Worm (Caenorhabditis elegans) whole organism, L2 larva: ENCODE results near the gene ccm-2.

Experiments used
- C34F6.9 ChIP-seq: fragments of 150-350 bp; optimal IDR thresholded peaks from 2 replicates; lab custom pipeline; 2014; ENCODE audit warnings: missing biosample characterization, missing genetic modification characterization
- F13H6.1 ChIP-seq: sonication (generic microtip); optimal IDR thresholded peaks from 2 replicates; lab custom pipeline; 2016; ENCODE audit warnings: missing genetic modification characterization, missing compliant biosample characterization
- R02D3.7 ChIP-seq: fragments of 150-350 bp; optimal IDR thresholded peaks from 2 replicates; lab custom pipeline; 2014; ENCODE audit warnings: missing biosample characterization, missing genetic modification characterization
- ZK546.5 ChIP-seq: sonication (generic microtip); optimal IDR thresholded peaks from 2 replicates; lab custom pipeline; 2017; ENCODE audit warnings: missing biosample characterization, missing genetic modification characterization
- alr-1 ChIP-seq: fragments of 150-350 bp; optimal IDR thresholded peaks from 2 replicates; lab custom pipeline; 2014; ENCODE audit warnings: missing biosample characterization, missing genetic modification characterization
- ama-1 ChIP-seq: fragments of 150-350 bp; optimal IDR thresholded peaks from 2 replicates; lab custom pipeline; 2018; ENCODE audit warnings: inconsistent platforms
- blmp-1 ChIP-seq: sonication (generic microtip); optimal IDR thresholded peaks from 2 replicates; lab custom pipeline; 2017; ENCODE audit warnings: missing genetic modification characterization, mild to moderate bottlenecking, missing compliant biosample characterization, antibody characterized with exemption, moderate library complexity; ENCODE audit not compliant: insufficient read depth
- ceh-16 ChIP-seq: fragments of 150-350 bp; optimal IDR thresholded peaks from 2 replicates; lab custom pipeline; 2014; ENCODE audit warnings: missing biosample characterization, missing genetic modification characterization
- ceh-82 ChIP-seq: fragments of 150-350 bp; optimal IDR thresholded peaks from 2 replicates; lab custom pipeline; 2014; ENCODE audit warnings: missing biosample characterization, missing genetic modification characterization
- crh-2 ChIP-seq: sonication (generic microtip); optimal IDR thresholded peaks from 2 replicates; lab custom pipeline; 2017; ENCODE audit warnings: missing biosample characterization, missing genetic modification characterization
- dmd-4 ChIP-seq: sonication (generic microtip); optimal IDR thresholded peaks from 2 replicates; lab custom pipeline; 2017; ENCODE audit warnings: missing biosample characterization, missing genetic modification characterization
- egl-27 ChIP-seq: sonication (generic microtip); optimal IDR thresholded peaks from 3 replicates; lab custom pipeline; 2017; ENCODE audit warnings: missing biosample characterization, missing genetic modification reagents, missing genetic modification characterization
- elt-3 ChIP-seq: sonication (generic microtip); optimal IDR thresholded peaks from 2 replicates; lab custom pipeline; 2017; ENCODE audit warnings: missing biosample characterization, missing genetic modification characterization
- fos-1 ChIP-seq: fragments of 150-350 bp; optimal IDR thresholded peaks from 2 replicates; lab custom pipeline; 2014; ENCODE audit warnings: missing biosample characterization, missing genetic modification characterization
- gmeb-1 ChIP-seq: fragments of 150-350 bp; optimal IDR thresholded peaks from 2 replicates; lab custom pipeline; 2014; ENCODE audit warnings: missing biosample characterization, missing genetic modification characterization
- lin-11 ChIP-seq: fragments of 150-350 bp; sonication (generic microtip); optimal IDR thresholded peaks from 2 replicates; lab custom pipeline; 2014; ENCODE audit warnings: missing biosample characterization, missing genetic modification characterization, inconsistent platforms, mixed read lengths
- lin-13 ChIP-seq: fragments of 150-350 bp; optimal IDR thresholded peaks from 2 replicates; lab custom pipeline; 2014; ENCODE audit warnings: missing biosample characterization, missing genetic modification reagents, missing genetic modification characterization
- lin-39 ChIP-seq: fragments of 150-350 bp; optimal IDR thresholded peaks from 2 replicates; lab custom pipeline; 2014; ENCODE audit warnings: missing biosample characterization, missing genetic modification reagents, missing genetic modification characterization
- lsy-2 ChIP-seq, 2 experiments: fragments of 150-350 bp in 1 of 2; sonication (generic microtip) in 1 of 2; optimal IDR thresholded peaks; 2 replicates each; lab custom pipeline; 2014 to 2017; ENCODE audit warnings: missing biosample characterization in 2 of 2, missing genetic modification characterization in 2 of 2
- mab-5 ChIP-seq: fragments of 150-350 bp; optimal IDR thresholded peaks from 2 replicates; lab custom pipeline; 2014; ENCODE audit warnings: missing biosample characterization, missing genetic modification characterization
- mbf-1 ChIP-seq: sonication (generic microtip); optimal IDR thresholded peaks from 2 replicates; lab custom pipeline; 2017; ENCODE audit warnings: missing biosample characterization, missing genetic modification characterization
- mdl-1 ChIP-seq, 2 experiments: fragments of 150-350 bp in 1 of 2; sonication (generic microtip) in 1 of 2; optimal IDR thresholded peaks; 2 replicates each; lab custom pipeline; 2017; ENCODE audit warnings: missing biosample characterization in 2 of 2, missing genetic modification characterization in 2 of 2
- nhr-10 ChIP-seq: sonication (generic microtip); optimal IDR thresholded peaks from 2 replicates; lab custom pipeline; 2017; ENCODE audit warnings: missing biosample characterization, missing genetic modification characterization
- nhr-11 ChIP-seq: fragments of 150-350 bp; optimal IDR thresholded peaks from 2 replicates; lab custom pipeline; 2014; ENCODE audit warnings: missing biosample characterization, missing genetic modification characterization
- nhr-129 ChIP-seq: fragments of 150-350 bp; optimal IDR thresholded peaks from 2 replicates; lab custom pipeline; 2014; ENCODE audit warnings: missing biosample characterization, missing genetic modification characterization
- nhr-21 ChIP-seq: fragments of 150-350 bp; optimal IDR thresholded peaks from 2 replicates; lab custom pipeline; 2014; ENCODE audit warnings: missing biosample characterization, missing genetic modification characterization
- nhr-23 ChIP-seq: fragments of 150-350 bp; optimal IDR thresholded peaks from 2 replicates; lab custom pipeline; 2014; ENCODE audit warnings: missing biosample characterization, missing genetic modification reagents, missing genetic modification characterization
- nhr-237 ChIP-seq: fragments of 150-350 bp; optimal IDR thresholded peaks from 2 replicates; lab custom pipeline; 2014; ENCODE audit warnings: missing biosample characterization, missing genetic modification characterization
- nhr-25 ChIP-seq: fragments of 150-350 bp; sonication (generic microtip); optimal IDR thresholded peaks from 3 replicates; lab custom pipeline; 2014; ENCODE audit warnings: missing biosample characterization, missing genetic modification characterization
- nhr-6 ChIP-seq: fragments of 150-350 bp; optimal IDR thresholded peaks from 2 replicates; lab custom pipeline; 2014; ENCODE audit warnings: missing biosample characterization, missing genetic modification characterization
- nhr-77 ChIP-seq: fragments of 150-350 bp; optimal IDR thresholded peaks from 2 replicates; lab custom pipeline; 2014; ENCODE audit warnings: missing biosample characterization, missing genetic modification characterization
- peb-1 ChIP-seq: fragments of 150-350 bp; optimal IDR thresholded peaks from 2 replicates; lab custom pipeline; 2014; ENCODE audit warnings: missing biosample characterization, missing genetic modification characterization
- sem-4 ChIP-seq: fragments of 150-350 bp; optimal IDR thresholded peaks from 2 replicates; lab custom pipeline; 2014; ENCODE audit warnings: missing biosample characterization, missing genetic modification reagents, missing genetic modification characterization
- skn-1 ChIP-seq: sonication (generic microtip); optimal IDR thresholded peaks from 2 replicates; lab custom pipeline; 2017; ENCODE audit warnings: missing biosample characterization, missing genetic modification characterization
- sma-9 ChIP-seq, 2 experiments: fragments of 150-350 bp in 1 of 2; sonication (generic microtip) in 1 of 2; optimal IDR thresholded peaks; 2 replicates each; lab custom pipeline; 2014 to 2016; ENCODE audit warnings: missing genetic modification characterization in 2 of 2, mild to moderate bottlenecking in 1 of 2, missing biosample characterization in 1 of 2, missing compliant biosample characterization in 1 of 2, missing genetic modification reagents in 1 of 2, moderate library complexity in 1 of 2
- snpc-4 ChIP-seq: fragments of 150-350 bp; optimal IDR thresholded peaks from 2 replicates; lab custom pipeline; 2014; ENCODE audit warnings: missing biosample characterization, missing genetic modification characterization
- unc-39 ChIP-seq: fragments of 150-350 bp; optimal IDR thresholded peaks from 2 replicates; lab custom pipeline; 2014; ENCODE audit warnings: missing biosample characterization, missing genetic modification characterization
- unc-55 ChIP-seq: fragments of 150-350 bp; sonication (generic microtip); optimal IDR thresholded peaks from 3 replicates; lab custom pipeline; 2014; ENCODE audit warnings: missing biosample characterization, missing genetic modification reagents, missing genetic modification characterization
- zag-1 ChIP-seq: fragments of 150-350 bp; optimal IDR thresholded peaks from 2 replicates; lab custom pipeline; 2014; ENCODE audit warnings: missing biosample characterization, missing genetic modification characterization
- ztf-1 ChIP-seq: fragments of 200-800 bp; sonication (Bioruptor generic); conservative IDR thresholded peaks from 2 replicates; pipeline ENCODE4 v1.3.6; 2022; ENCODE audit warnings: missing genetic modification characterization, missing compliant biosample characterization
- ztf-11 ChIP-seq: sonication (generic microtip); optimal IDR thresholded peaks from 2 replicates; lab custom pipeline; 2017; ENCODE audit warnings: missing biosample characterization, missing genetic modification characterization
- ztf-4 ChIP-seq: fragments of 150-350 bp; optimal IDR thresholded peaks from 2 replicates; lab custom pipeline; 2014; ENCODE audit warnings: missing biosample characterization, missing genetic modification characterization

The ccm-2 gene

ce11 chrIV:1845061-1845460 is 10.6 kb downstream of the ccm-2 start:
- TF ChIP-seq fos-1 (tag; lab: Kevin White, UChicago) (peak; percentile 66), nhr-25 (no peak), sma-9 (GFP tag; optimal IDR thresholded peaks at IDR 0.05; lab: Kevin White, UChicago) (peak; percentile 16), sma-9 (tag; optimal IDR thresholded peaks at IDR 0.05; lab: Kevin White, UChicago) (no peak), mbf-1 (tag; lab: Kevin White, UChicago) (no peak), dmd-4 (no peak), nhr-11 (tag; lab: Kevin White, UChicago) (no peak), crh-2 (tag; lab: Kevin White, UChicago) (peak; percentile 49), egl-27 (tag; lab: Kevin White, UChicago) (no peak), F13H6.1 (tag; lab: Kevin White, UChicago) (peak; percentile 33), unc-55 (peak; percentile 36), gmeb-1 (tag; lab: Kevin White, UChicago) (peak; percentile 62), nhr-129 (tag; lab: Kevin White, UChicago) (peak; percentile 41), nhr-21 (tag; lab: Kevin White, UChicago) (peak; percentile 3), lsy-2 (tag; optimal IDR thresholded peaks at IDR 0.05; lab: Kevin White, UChicago) (peak in 1 of 2 experiments; percentile 14), nhr-77 (no peak), C34F6.9 (peak; percentile 34)

DNA sequence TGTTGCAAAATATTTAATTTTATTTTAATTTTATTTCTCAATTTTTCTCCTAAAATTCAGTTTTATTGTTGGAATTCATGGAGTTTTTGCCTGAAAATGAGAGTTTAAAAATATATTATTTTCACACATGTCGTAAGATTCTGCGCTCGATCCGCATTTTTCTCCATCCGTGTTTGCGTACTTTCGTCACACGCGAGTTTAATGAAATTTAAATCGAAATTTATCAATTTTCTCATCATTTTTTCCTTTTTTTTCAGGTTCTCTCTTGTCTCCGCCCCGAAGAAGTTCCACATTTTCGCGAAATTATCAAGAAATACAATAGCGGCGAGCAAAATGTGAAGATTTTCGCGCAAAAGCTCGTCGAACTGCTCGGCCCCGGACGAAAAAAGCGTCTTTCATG is 12.0 kb downstream of the ccm-2 start:
- no peak for TF ChIP-seq nhr-129 (tag; lab: Kevin White, UChicago)
- no peak for TF ChIP-seq R02D3.7 (tag; lab: Kevin White, UChicago)
- TF ChIP-seq unc-39 = no peak
- TF ChIP-seq mbf-1 (tag; lab: Kevin White, UChicago) = no peak
- TF ChIP-seq lin-13 (GFP tag; lab: Kevin White, UChicago) = no peak
- TF ChIP-seq crh-2 (tag; lab: Kevin White, UChicago) = no peak
- no peak for TF ChIP-seq nhr-6 (tag; lab: Kevin White, UChicago)
- TF ChIP-seq lin-39 (tag; lab: Kevin White, UChicago) = no peak
- TF ChIP-seq zag-1 = no peak
- no peak for TF ChIP-seq fos-1 (tag; lab: Kevin White, UChicago)
- TF ChIP-seq F13H6.1 (tag; lab: Kevin White, UChicago) = no peak
- no peak for TF ChIP-seq nhr-25
- TF ChIP-seq mab-5 = no peak
- TF ChIP-seq nhr-21 (tag; lab: Kevin White, UChicago) = no peak
- TF ChIP-seq nhr-10 (tag; lab: Kevin White, UChicago) = no peak
- TF ChIP-seq peb-1 = no peak
- no peak for TF ChIP-seq gmeb-1 (tag; lab: Kevin White, UChicago)
- TF ChIP-seq nhr-77 = no peak
- no peak for TF ChIP-seq dmd-4

DNA sequence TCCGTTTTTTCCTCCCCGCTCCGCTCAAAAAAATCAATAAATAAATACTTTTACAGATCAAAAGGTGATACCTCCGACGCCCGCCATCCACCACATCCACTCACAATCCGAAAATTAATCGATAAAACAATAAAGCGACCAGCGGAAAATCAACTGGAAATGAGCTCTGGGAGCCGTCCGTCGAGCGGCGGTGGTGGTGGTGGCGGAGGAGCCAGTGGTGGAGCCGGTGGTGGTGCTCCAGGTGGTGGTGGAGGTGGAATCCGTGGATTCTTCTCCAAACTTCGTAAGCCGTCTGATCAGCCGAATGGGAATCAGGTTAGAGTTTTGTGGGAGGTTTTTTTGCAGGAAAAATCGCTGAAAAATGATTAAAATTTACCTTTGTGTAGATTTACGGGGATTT is 13.5 kb downstream of the ccm-2 start, which contains the start of gene egl-4:
egl-4 (plus strand) TSS at position 160 of the 400 bp plus-strand sequence.
- no peak for TF ChIP-seq fos-1 (tag; lab: Kevin White, UChicago)
- no peak for TF ChIP-seq sem-4
- no peak for TF ChIP-seq nhr-23 (tag; lab: Kevin White, UChicago)
- TF ChIP-seq lin-39 (tag; lab: Kevin White, UChicago) = no peak
- no peak for TF ChIP-seq gmeb-1 (tag; lab: Kevin White, UChicago)
- no peak for TF ChIP-seq lin-11 (tag; lab: Kevin White, UChicago)
- no peak for TF ChIP-seq nhr-129 (tag; lab: Kevin White, UChicago)
- no peak for TF ChIP-seq mdl-1 (tag; optimal IDR thresholded peaks at IDR 0.05; lab: Kevin White, UChicago)

- TF ChIP-seq blmp-1 (tag; lab: Kevin White, UChicago) = peak; percentile 61
- TF ChIP-seq nhr-77 = no peak
Observed at ce11 chrIV:1853934-1854438, 19.6 kb downstream of the ccm-2 start.

DNA sequence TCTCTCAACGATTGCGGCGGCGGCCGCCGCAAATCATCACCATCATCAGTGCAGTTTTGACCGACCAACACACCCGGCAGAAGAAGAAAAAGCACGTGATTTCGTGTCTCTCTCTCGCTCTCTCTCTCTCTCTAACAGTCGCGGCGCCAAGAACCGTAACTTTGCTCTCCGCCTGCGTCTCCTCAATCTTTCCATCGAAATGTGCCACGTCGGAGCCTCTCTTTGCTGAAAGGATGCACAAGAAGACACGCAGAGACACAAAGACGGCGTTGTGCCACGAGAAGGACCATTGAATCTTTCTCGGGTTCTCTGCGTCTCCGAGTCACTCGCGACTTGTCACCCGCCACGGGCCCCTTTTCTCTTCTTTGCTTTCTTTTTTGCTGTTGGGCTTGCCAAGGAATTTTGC is 23.4 kb downstream of the ccm-2 start:
- no peak for TF ChIP-seq ceh-16 (tag; lab: Kevin White, UChicago)
- TF ChIP-seq ZK546.5 (tag; lab: Kevin White, UChicago) = no peak
- no peak for TF ChIP-seq mbf-1 (tag; lab: Kevin White, UChicago)
- TF ChIP-seq snpc-4 (tag; lab: Kevin White, UChicago) = no peak
- TF ChIP-seq nhr-10 (tag; lab: Kevin White, UChicago) = no peak
- no peak for TF ChIP-seq elt-3
- TF ChIP-seq nhr-21 (tag; lab: Kevin White, UChicago) = peak; percentile 49
- TF ChIP-seq ztf-4 (tag; lab: Kevin White, UChicago) = peak; percentile 33
- peak; percentile 59 for TF ChIP-seq gmeb-1 (tag; lab: Kevin White, UChicago)
- TF ChIP-seq C34F6.9 = peak; percentile 72
- peak; percentile 33 for TF ChIP-seq sem-4
- TF ChIP-seq nhr-237 (tag; lab: Kevin White, UChicago) = no peak
- TF ChIP-seq fos-1 (tag; lab: Kevin White, UChicago) = peak; percentile 34
- peak; percentile 32 for TF ChIP-seq blmp-1 (tag; lab: Kevin White, UChicago)
- no peak for TF ChIP-seq ztf-1
- TF ChIP-seq lin-13 (GFP tag; lab: Kevin White, UChicago) = peak; percentile 57
- TF ChIP-seq alr-1 = no peak
- no peak for TF ChIP-seq ama-1
- TF ChIP-seq lin-39 (tag; lab: Kevin White, UChicago) = no peak
- TF ChIP-seq unc-55 = peak; percentile 62
- TF ChIP-seq crh-2 (tag; lab: Kevin White, UChicago) = peak; percentile 98
- no peak for TF ChIP-seq ztf-11 (tag; lab: Kevin White, UChicago)
- TF ChIP-seq ceh-82 (tag; lab: Kevin White, UChicago) = no peak
- no peak for TF ChIP-seq nhr-6 (tag; lab: Kevin White, UChicago)
- no peak for TF ChIP-seq nhr-23 (tag; lab: Kevin White, UChicago)
- TF ChIP-seq zag-1 = peak; percentile 73
- no peak for TF ChIP-seq skn-1 (tag; lab: Kevin White, UChicago)
- TF ChIP-seq nhr-11 (tag; lab: Kevin White, UChicago) = no peak
